Worm (Caenorhabditis elegans) whole organism, midembryonic: Measurements from ENCODE around the gene mel-46.

Source experiments
- T22C8.4 ChIP-seq: fragments of 200-800 bp; sonication (Bioruptor generic); IDR thresholded peaks from 2 replicates; pipeline ENCODE4 v1.3.6; 2022; ENCODE audit warnings: missing genetic modification characterization, missing compliant biosample characterization
- flt-1 ChIP-seq: fragments of 200-800 bp; sonication (Bioruptor generic); IDR thresholded peaks from 2 replicates; pipeline ENCODE4 v1.3.6; 2022; ENCODE audit warnings: missing genetic modification characterization, missing compliant biosample characterization
- med-1 ChIP-seq: sonication (generic microtip); optimal IDR thresholded peaks from 2 replicates; lab custom pipeline; 2017; ENCODE audit warnings: missing genetic modification characterization, mild to moderate bottlenecking, missing compliant biosample characterization, antibody characterized with exemption, missing genetic modification reagents; ENCODE audit not compliant: insufficient read depth
- ref-1 ChIP-seq: fragments of 200-800 bp; sonication (Bioruptor generic); conservative IDR thresholded peaks from 2 replicates; pipeline ENCODE4 v1.3.6; 2022; ENCODE audit warnings: missing genetic modification reagents, missing genetic modification characterization, missing compliant biosample characterization
- ztf-23 ChIP-seq: fragments of 200-800 bp; sonication (Bioruptor generic); IDR thresholded peaks from 2 replicates; pipeline ENCODE4 v1.3.6; 2022; ENCODE audit warnings: missing genetic modification reagents, missing genetic modification characterization, missing compliant biosample characterization

DNA sequence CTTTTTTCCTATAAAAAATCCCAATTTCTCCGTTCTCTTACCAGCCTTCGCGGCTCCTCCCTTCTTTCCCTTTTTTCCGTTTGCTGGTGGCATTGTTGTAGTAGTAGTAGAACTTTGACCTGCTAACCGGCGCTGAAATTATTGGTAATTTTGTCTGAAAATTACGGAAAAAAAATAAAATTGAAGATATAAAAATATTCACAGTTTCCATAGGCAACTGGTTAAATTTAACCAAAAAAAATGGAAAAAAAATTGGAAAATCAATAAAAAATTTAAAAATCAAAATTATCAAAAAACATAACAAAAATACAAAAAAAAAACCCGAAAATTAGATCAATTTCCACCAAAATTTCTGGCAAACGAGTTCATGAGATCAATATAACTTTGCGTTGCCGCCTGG lies 8.5 kb downstream of the mel-46 start, which contains the start of gene map-2:
- TF ChIP-seq flt-1 (GFP tag; lab: Robert Waterston, UW) (no peak), ztf-23 (no peak), ref-1 (GFP tag; lab: Robert Waterston, UW) (no peak), med-1 (GFP tag; lab: Kevin White, UChicago) (no peak), T22C8.4 (GFP tag; lab: Robert Waterston, UW) (no peak)
